Fruit fly (Drosophila melanogaster): ENCODE data around the gene Pfdn1.

Gene Pfdn1

dm6 chr2L:6077632-6078031 lies 8.8 kb downstream of the Pfdn1 start:
- TF ChIP-seq Ssrp (tag; optimal IDR thresholded peaks at IDR 0.05) (no peak), Trl (optimal IDR thresholded peaks at IDR 0.05) (no peak), Trl (GFP tag; optimal IDR thresholded peaks at IDR 0.05) (no peak), Asciz (GFP tag; optimal IDR thresholded peaks at IDR 0.05) (no peak), Fer1 (GFP tag; optimal IDR thresholded peaks at IDR 0.05) (no peak), Doc3 (GFP tag; IDR thresholded peaks at IDR 0.05; ENCODE audit: partially characterized antibody) (no peak), slbo (GFP tag; IDR thresholded peaks at IDR 0.05) (no peak), Dp (GFP tag; optimal IDR thresholded peaks at IDR 0.05) (no peak), Hmr (GFP tag; optimal IDR thresholded peaks at IDR 0.05) (no peak), YL-1 (GFP tag; optimal IDR thresholded peaks at IDR 0.05) (no peak), Dll (GFP tag; IDR thresholded peaks at IDR 0.05; ENCODE audit: partially characterized antibody) (no peak), TFAM (GFP tag; optimal IDR thresholded peaks at IDR 0.05) (no peak), NC2α (GFP tag; optimal IDR thresholded peaks at IDR 0.05) (no peak), pros (GFP tag; optimal IDR thresholded peaks at IDR 0.05) (no peak), Elba2 (GFP tag; optimal IDR thresholded peaks at IDR 0.05) (no peak), CG11093 (GFP tag; IDR thresholded peaks at IDR 0.05) (no peak), run (tag; optimal IDR thresholded peaks at IDR 0.05) (no peak), Hsf (GFP tag; optimal IDR thresholded peaks at IDR 0.05) (no peak), sens-2 (GFP tag; IDR thresholded peaks at IDR 0.05) (no peak), Bteb2 (GFP tag; optimal IDR thresholded peaks at IDR 0.05) (no peak), CG3726 (GFP tag; IDR thresholded peaks at IDR 0.05) (no peak)

DNA sequence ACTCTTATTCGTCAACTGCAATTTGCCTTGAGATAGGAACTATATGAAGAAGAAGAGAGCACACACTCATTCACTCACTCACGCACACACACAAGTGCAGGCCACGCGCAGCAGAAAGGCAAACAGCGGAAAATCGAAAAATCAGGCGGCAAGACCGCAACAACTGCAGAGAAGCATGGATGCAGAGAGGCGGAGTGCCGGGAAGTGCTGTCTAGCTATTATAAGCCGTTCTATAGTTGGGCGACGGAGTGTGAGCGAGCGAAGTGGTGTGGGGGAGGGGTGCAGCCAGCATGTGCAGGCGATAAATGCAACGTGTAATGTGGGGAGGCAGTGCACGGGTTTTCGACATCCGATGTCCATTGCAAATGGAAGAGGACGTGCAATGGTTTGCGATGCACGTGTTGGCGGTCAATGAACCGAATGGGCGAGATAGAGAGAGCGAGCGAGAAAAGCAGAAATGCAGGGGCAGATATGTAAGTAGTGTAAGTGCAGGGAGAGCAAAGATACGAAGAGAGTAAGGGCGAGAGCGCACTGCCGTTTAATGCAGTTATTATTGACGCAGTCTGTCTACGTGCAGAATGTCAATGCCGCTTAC lies 10.0 kb downstream of the Pfdn1 start:
- TF ChIP-seq luna (GFP tag; optimal IDR thresholded peaks at IDR 0.05) (no peak), CG6254 (GFP tag; optimal IDR thresholded peaks at IDR 0.05) (no peak), CG5953 (GFP tag; IDR thresholded peaks at IDR 0.05) (no peak), fd102C (GFP tag; optimal IDR thresholded peaks at IDR 0.05) (no peak), CG33557 (GFP tag; optimal IDR thresholded peaks at IDR 0.05) (peak; percentile 48), CG12219 (GFP tag; optimal IDR thresholded peaks at IDR 0.05) (no peak), CG7987 (GFP tag; optimal IDR thresholded peaks at IDR 0.05) (peak; percentile 69), dm (GFP tag; optimal IDR thresholded peaks at IDR 0.05) (peak; percentile 99), ase (GFP tag; IDR thresholded peaks at IDR 0.05) (no peak), vvl (GFP tag; IDR thresholded peaks at IDR 0.05) (peak; percentile 50; the same call in 1 of the 2 replicates), lola (GFP tag; optimal IDR thresholded peaks at IDR 0.05) (no peak), Nf-YB (GFP tag; optimal IDR thresholded peaks at IDR 0.05) (peak; percentile 31), crp (GFP tag; optimal IDR thresholded peaks at IDR 0.05) (peak in 1 of 2 experiments; percentile 23), az2 (GFP tag; optimal IDR thresholded peaks at IDR 0.05) (no peak), ac (GFP tag; optimal IDR thresholded peaks at IDR 0.05) (peak; percentile 34), CG13624 (GFP tag; optimal IDR thresholded peaks at IDR 0.05) (no peak), aop (GFP tag; IDR thresholded peaks at IDR 0.05) (peak; percentile 86), CG4730 (GFP tag; IDR thresholded peaks at IDR 0.05) (no peak), Dp (GFP tag; optimal IDR thresholded peaks at IDR 0.05) (no peak), fd64A (GFP tag; optimal IDR thresholded peaks at IDR 0.05) (peak; percentile 38), Deaf1 (tag; optimal IDR thresholded peaks at IDR 0.05) (peak; percentile 53), croc (GFP tag; conservative IDR thresholded peaks at IDR 0.05) (no peak), Opbp (GFP tag; IDR thresholded peaks at IDR 0.05; ENCODE audit: partially characterized antibody) (peak; percentile 64; the same call in 1 of the 3 replicates), da (GFP tag; optimal IDR thresholded peaks at IDR 0.05) (peak; percentile 92), yki (optimal IDR thresholded peaks at IDR 0.05) (peak; percentile 12), stwl (tag; optimal IDR thresholded peaks at IDR 0.05) (peak; percentile 64), CG12104 (GFP tag; optimal IDR thresholded peaks at IDR 0.05) (no peak), Asciz (GFP tag; optimal IDR thresholded peaks at IDR 0.05) (no peak), crol (GFP tag; IDR thresholded peaks at IDR 0.05) (peak; percentile 98), CG30020 (tag; optimal IDR thresholded peaks at IDR 0.05) (no peak), Mrtf (GFP tag; IDR thresholded peaks at IDR 0.05) (no peak), Hey (tag; optimal IDR thresholded peaks at IDR 0.05) (peak; percentile 67)

Data from whole organism, embryonic.